Fruit fly (Drosophila melanogaster) whole organism, embryonic: Measurements from ENCODE around the gene HP1b.

Experiments used
- B-H2 ChIP-seq: fragments of 200-800 bp; sonication (Bioruptor generic); optimal IDR thresholded peaks from 2 replicates; lab custom pipeline; 2018; ENCODE audit warnings: missing biosample characterization, mild to moderate bottlenecking, missing genetic modification characterization
- CG10147 ChIP-seq: fragments of 200-800 bp; sonication (Bioruptor generic); optimal IDR thresholded peaks from 2 replicates; lab custom pipeline; 2019; ENCODE audit warnings: missing biosample characterization, mild to moderate bottlenecking, missing genetic modification characterization, moderate library complexity
- CG10209 ChIP-seq: fragments of 200-800 bp; sonication (Bioruptor generic); optimal IDR thresholded peaks from 3 replicates; lab custom pipeline; 2017; ENCODE audit warnings: missing biosample characterization, mild to moderate bottlenecking, missing genetic modification characterization, missing genetic modification reagents
- CG10366 ChIP-seq: fragments of 200-800 bp; sonication (Bioruptor generic); IDR thresholded peaks from 2 replicates; pipeline ENCODE4 v1.3.6; 2022; ENCODE audit warnings: missing biosample characterization, missing genetic modification characterization
- CG10979 ChIP-seq: fragments of 200-800 bp; sonication (Bioruptor generic); optimal IDR thresholded peaks from 2 replicates; lab custom pipeline; 2018; ENCODE audit warnings: missing biosample characterization, mild to moderate bottlenecking, missing genetic modification characterization, moderate library complexity
- CG11398 ChIP-seq: fragments of 200-800 bp; sonication (Bioruptor generic); optimal IDR thresholded peaks from 2 replicates; lab custom pipeline; 2016; ENCODE audit warnings: missing biosample characterization, missing genetic modification characterization
- CG11723 ChIP-seq: fragments of 200-800 bp; sonication (Bioruptor generic); optimal IDR thresholded peaks from 2 replicates; lab custom pipeline; 2017; ENCODE audit warnings: missing biosample characterization, mild to moderate bottlenecking, missing genetic modification characterization
- CG12219 ChIP-seq: fragments of 200-800 bp; sonication (Bioruptor generic); optimal IDR thresholded peaks from 3 replicates; lab custom pipeline; 2018; ENCODE audit warnings: missing biosample characterization, mild to moderate bottlenecking, missing genetic modification characterization
- CG12236 ChIP-seq: fragments of 200-800 bp; sonication (Bioruptor generic); optimal IDR thresholded peaks from 2 replicates; lab custom pipeline; 2016; ENCODE audit warnings: missing biosample characterization, missing genetic modification characterization
- CG12659 ChIP-seq: fragments of 200-800 bp; sonication (Bioruptor generic); optimal IDR thresholded peaks from 3 replicates; lab custom pipeline; 2017; ENCODE audit warnings: mild to moderate bottlenecking, missing biosample characterization, missing genetic modification reagents, missing genetic modification characterization
- CG13287 ChIP-seq: fragments of 200-800 bp; sonication (Bioruptor generic); IDR thresholded peaks from 2 replicates; pipeline ENCODE4 v1.3.6; 2022; ENCODE audit warnings: missing biosample characterization, missing genetic modification characterization; ENCODE audit not compliant: partially characterized antibody
- CG13296 ChIP-seq: fragments of 200-800 bp; sonication (Bioruptor generic); optimal IDR thresholded peaks from 3 replicates; lab custom pipeline; 2018; ENCODE audit warnings: missing biosample characterization, mild to moderate bottlenecking, missing genetic modification characterization
- CG17385 ChIP-seq: fragments of 200-800 bp; sonication (Bioruptor generic); optimal IDR thresholded peaks from 3 replicates; lab custom pipeline; 2018; ENCODE audit warnings: missing biosample characterization, mild to moderate bottlenecking, missing genetic modification characterization
- CG2129 ChIP-seq: fragments of 200-800 bp; sonication (Bioruptor generic); IDR thresholded peaks from 2 replicates; pipeline ENCODE4 v1.3.6; 2022; ENCODE audit warnings: missing biosample characterization, missing genetic modification characterization; ENCODE audit not compliant: partially characterized antibody
- CG31388 ChIP-seq: fragments of 200-800 bp; sonication (Bioruptor generic); optimal IDR thresholded peaks from 2 replicates; lab custom pipeline; 2016; ENCODE audit warnings: missing biosample characterization, missing genetic modification characterization
- CG7839 ChIP-seq: fragments of 200-800 bp; sonication (Bioruptor generic); optimal IDR thresholded peaks from 3 replicates; lab custom pipeline; 2018; ENCODE audit warnings: missing biosample characterization, mild to moderate bottlenecking, missing genetic modification characterization, moderate library complexity
- CG8359 ChIP-seq: fragments of 200-800 bp; sonication (Bioruptor generic); optimal IDR thresholded peaks from 2 replicates; lab custom pipeline; 2017; ENCODE audit warnings: missing biosample characterization, mild to moderate bottlenecking, missing genetic modification characterization, borderline replicate concordance
- CG8388 ChIP-seq: fragments of 200-800 bp; sonication (Bioruptor generic); optimal IDR thresholded peaks from 2 replicates; lab custom pipeline; 2019; ENCODE audit warnings: missing biosample characterization, mild to moderate bottlenecking, missing genetic modification characterization, moderate library complexity
- CG8478 ChIP-seq: fragments of >200 bp; optimal IDR thresholded peaks from 2 replicates; lab custom pipeline; 2018
- CG9817 ChIP-seq: fragments of 200-800 bp; sonication (Bioruptor generic); optimal IDR thresholded peaks from 2 replicates; lab custom pipeline; 2018; ENCODE audit warnings: missing biosample characterization, mild to moderate bottlenecking, missing genetic modification characterization, moderate library complexity
- CG9932 ChIP-seq: fragments of 200-800 bp; sonication (Bioruptor generic); IDR thresholded peaks from 2 replicates; pipeline ENCODE4 v1.3.6; 2022; ENCODE audit warnings: missing biosample characterization, missing genetic modification characterization
- CTCF ChIP-seq: fragments of 200-800 bp; sonication (Bioruptor generic); optimal IDR thresholded peaks from 2 replicates; lab custom pipeline; 2017; ENCODE audit warnings: missing biosample characterization, mild to moderate bottlenecking, missing genetic modification characterization, moderate library complexity
- Camta ChIP-seq: fragments of 200-800 bp; sonication (Bioruptor generic); optimal IDR thresholded peaks from 2 replicates; lab custom pipeline; 2016; ENCODE audit warnings: missing biosample characterization, missing genetic modification characterization
- CkIIα-i1 ChIP-seq: fragments of 200-800 bp; sonication (Bioruptor generic); IDR thresholded peaks from 2 replicates; pipeline ENCODE4 v1.3.6; 2022; ENCODE audit warnings: missing biosample characterization, missing genetic modification characterization
- D ChIP-seq, 2 experiments: fragments of 200-800 bp in 1 of 2; fragments of >200 bp in 1 of 2; sonication (Bioruptor generic) in 1 of 2; optimal IDR thresholded peaks; 2 replicates in 1 of 2; 3 replicates in 1 of 2; lab custom pipeline; 2017; ENCODE audit warnings: mild to moderate bottlenecking in 1 of 2, missing biosample characterization in 1 of 2, missing genetic modification characterization in 1 of 2, missing genetic modification reagents in 1 of 2
- HLH4C ChIP-seq: fragments of 200-800 bp; sonication (Bioruptor generic); IDR thresholded peaks from 3 replicates; pipeline ENCODE4 v1.3.6; 2022; ENCODE audit warnings: missing biosample characterization, missing genetic modification characterization; ENCODE audit not compliant: partially characterized antibody
- NFAT ChIP-seq: fragments of 200-800 bp; sonication (Bioruptor generic); IDR thresholded peaks from 2 replicates; pipeline ENCODE4 v1.3.6; 2022; ENCODE audit warnings: missing biosample characterization, missing genetic modification characterization
- Nf-YB ChIP-seq: fragments of 200-800 bp; sonication (Bioruptor generic); optimal IDR thresholded peaks from 3 replicates; lab custom pipeline; 2019; ENCODE audit warnings: missing biosample characterization, mild to moderate bottlenecking, missing genetic modification characterization, moderate library complexity
- Sox102F ChIP-seq: fragments of 200-800 bp; sonication (Bioruptor generic); optimal IDR thresholded peaks from 2 replicates; lab custom pipeline; 2018; ENCODE audit warnings: missing biosample characterization, mild to moderate bottlenecking, missing genetic modification characterization, moderate library complexity
- Stat92E ChIP-seq, 3 experiments: fragments of >200 bp in 2 of 3; fragments of 200-800 bp in 1 of 3; sonication (Bioruptor generic) in 1 of 3; optimal IDR thresholded peaks; 2 replicates each; lab custom pipeline; 2017 to 2019; ENCODE audit warnings: missing biosample characterization in 3 of 3, missing genetic modification characterization in 3 of 3, mild to moderate bottlenecking in 1 of 3, moderate library complexity in 1 of 3
- Xbp1 ChIP-seq: fragments of 200-800 bp; sonication (Bioruptor generic); optimal IDR thresholded peaks from 3 replicates; lab custom pipeline; 2016; ENCODE audit warnings: missing biosample characterization, mild to moderate bottlenecking, missing genetic modification characterization
- ato ChIP-seq: fragments of 200-800 bp; sonication (Bioruptor generic); IDR thresholded peaks from 2 replicates; pipeline ENCODE4 v1.3.6; 2022; ENCODE audit warnings: missing biosample characterization, missing genetic modification characterization; ENCODE audit not compliant: partially characterized antibody
- caup ChIP-seq: fragments of 200-800 bp; sonication (Bioruptor generic); optimal IDR thresholded peaks from 3 replicates; lab custom pipeline; 2017; ENCODE audit warnings: missing biosample characterization, mild to moderate bottlenecking, missing genetic modification characterization, moderate library complexity; ENCODE audit not compliant: severe bottlenecking
- crc ChIP-seq: fragments of 200-800 bp; sonication (Bioruptor generic); optimal IDR thresholded peaks from 2 replicates; lab custom pipeline; 2016; ENCODE audit warnings: missing biosample characterization, missing genetic modification characterization
- emc ChIP-seq: fragments of 200-800 bp; sonication (Bioruptor generic); optimal IDR thresholded peaks from 2 replicates; lab custom pipeline; 2016; ENCODE audit warnings: missing biosample characterization, missing genetic modification characterization
- fd3F ChIP-seq: fragments of 200-800 bp; sonication (Bioruptor generic); optimal IDR thresholded peaks from 2 replicates; lab custom pipeline; 2018; ENCODE audit warnings: missing biosample characterization, mild to moderate bottlenecking, missing genetic modification characterization, moderate library complexity
- fd64A ChIP-seq: fragments of 200-800 bp; sonication (Bioruptor generic); optimal IDR thresholded peaks from 3 replicates; lab custom pipeline; 2018; ENCODE audit warnings: missing biosample characterization, mild to moderate bottlenecking, missing genetic modification characterization
- gcm ChIP-seq: fragments of 200-800 bp; sonication (Bioruptor generic); optimal IDR thresholded peaks from 2 replicates; lab custom pipeline; 2019; ENCODE audit warnings: missing biosample characterization, mild to moderate bottlenecking, missing genetic modification characterization, moderate library complexity
- ken ChIP-seq: fragments of 200-800 bp; sonication (Bioruptor generic); IDR thresholded peaks from 3 replicates; pipeline ENCODE4 v1.3.6; 2022; ENCODE audit warnings: missing biosample characterization, missing genetic modification characterization
- lola ChIP-seq, 3 experiments: fragments of >200 bp in 2 of 3; fragments of 200-800 bp in 1 of 3; sonication (Bioruptor generic) in 1 of 3; optimal IDR thresholded peaks; 2 replicates each; lab custom pipeline; 2017 to 2019; ENCODE audit warnings: missing biosample characterization in 3 of 3, missing genetic modification characterization in 3 of 3, mild to moderate bottlenecking in 1 of 3, moderate library complexity in 1 of 3
- maf-S ChIP-seq: fragments of 200-800 bp; sonication (Bioruptor generic); optimal IDR thresholded peaks from 2 replicates; lab custom pipeline; 2016; ENCODE audit warnings: missing biosample characterization, missing genetic modification characterization
- odd ChIP-seq: fragments of 200-800 bp; sonication (Bioruptor generic); optimal IDR thresholded peaks from 2 replicates; lab custom pipeline; 2017; ENCODE audit warnings: missing biosample characterization, mild to moderate bottlenecking, missing genetic modification characterization
- pb ChIP-seq: fragments of 200-800 bp; sonication (Bioruptor generic); optimal IDR thresholded peaks from 3 replicates; lab custom pipeline; 2016; ENCODE audit warnings: missing biosample characterization, missing genetic modification characterization
- row ChIP-seq: fragments of 200-800 bp; sonication (Bioruptor generic); IDR thresholded peaks from 3 replicates; pipeline ENCODE4 v1.3.6; 2022; ENCODE audit warnings: missing biosample characterization, missing genetic modification characterization
- shn ChIP-seq: fragments of 200-800 bp; sonication (Bioruptor generic); optimal IDR thresholded peaks from 3 replicates; lab custom pipeline; 2016; ENCODE audit warnings: missing biosample characterization, missing genetic modification characterization
- ttk ChIP-seq: fragments of 200-800 bp; sonication (Bioruptor generic); IDR thresholded peaks from 2 replicates; pipeline ENCODE4 v2.1.2; 2022; ENCODE audit warnings: missing biosample characterization, missing genetic modification characterization
- tup ChIP-seq: fragments of 200-800 bp; sonication (Bioruptor generic); optimal IDR thresholded peaks from 2 replicates; lab custom pipeline; 2016; ENCODE audit warnings: missing biosample characterization, mild to moderate bottlenecking, missing genetic modification characterization, moderate library complexity
- z ChIP-seq: fragments of 200-800 bp; sonication (Bioruptor generic); IDR thresholded peaks from 3 replicates; pipeline ENCODE4 v1.3.6; 2022; ENCODE audit warnings: missing biosample characterization, missing genetic modification characterization

HP1b gene

DNA sequence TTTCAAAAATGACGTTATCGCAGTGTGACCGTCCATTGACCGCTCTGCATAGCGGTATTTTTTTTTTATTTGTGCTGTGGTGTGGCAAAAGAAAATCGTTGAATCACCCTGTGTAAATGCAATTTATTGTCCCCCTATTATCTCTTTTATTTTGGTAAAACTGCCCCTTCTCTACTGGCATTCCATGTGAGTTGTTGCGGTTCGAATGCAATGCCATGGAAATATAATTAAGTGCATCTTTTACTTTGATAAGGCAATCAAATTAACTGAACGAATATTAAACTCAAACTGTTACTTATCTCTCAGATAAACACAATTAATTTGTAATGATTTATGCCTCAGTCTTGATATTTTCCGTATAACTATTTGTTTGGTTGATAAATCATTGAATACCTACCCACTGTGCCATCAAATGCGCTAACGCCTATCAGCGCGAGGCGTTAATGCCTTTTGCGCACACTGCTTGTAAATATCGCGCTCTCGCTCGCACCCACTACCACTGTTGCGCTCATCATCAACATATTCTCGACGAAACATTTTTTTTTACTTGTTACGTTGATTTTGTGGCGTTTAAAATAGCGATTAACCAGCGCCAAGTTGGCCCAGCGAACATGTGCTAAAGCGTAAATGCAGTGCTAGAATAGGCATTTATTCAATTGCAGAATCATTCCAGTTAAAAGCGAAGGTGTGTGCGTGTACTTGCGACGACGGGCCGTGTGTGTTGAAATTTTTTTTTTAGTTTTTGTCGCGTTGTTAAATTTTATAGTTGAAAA is 28.4 kb downstream of the HP1b start (continued):
- peak in 1 of 3 experiments; percentile 53 for TF ChIP-seq lola (GFP tag; optimal IDR thresholded peaks at IDR 0.05; lab: Kevin White, UChicago)
- TF ChIP-seq crc (GFP tag; lab: Kevin White, UChicago): no peak
- TF ChIP-seq CG8478: peak; percentile 16
- TF ChIP-seq CG12236 (GFP tag; lab: Kevin White, UChicago): peak; percentile 40
- TF ChIP-seq HLH4C (GFP tag; lab: Robert Waterston, UW): no peak
- no peak for TF ChIP-seq ato
- no peak for TF ChIP-seq CTCF
- TF ChIP-seq CG12219 (GFP tag; lab: Kevin White, UChicago): no peak
- TF ChIP-seq CG7839 (tag; lab: Kevin White, UChicago): peak; percentile 69
- peak; percentile 4 for TF ChIP-seq emc (GFP tag; lab: Kevin White, UChicago)
- peak; percentile 20 for TF ChIP-seq Nf-YB (GFP tag; lab: Kevin White, UChicago)
- TF ChIP-seq odd: no peak
- TF ChIP-seq tup: no peak
- no peak for TF ChIP-seq CG11723 (GFP tag; lab: Kevin White, UChicago)
- peak; percentile 80 for TF ChIP-seq row (GFP tag; lab: Robert Waterston, UW)
- peak; percentile 44 for TF ChIP-seq CG10979 (tag; lab: Kevin White, UChicago)
- TF ChIP-seq ken (GFP tag; lab: Robert Waterston, UW): no peak
- TF ChIP-seq Sox102F (GFP tag; lab: Kevin White, UChicago): no peak
- TF ChIP-seq pb (GFP tag; lab: Kevin White, UChicago): peak; percentile 50
- TF ChIP-seq CG8388 (GFP tag; lab: Kevin White, UChicago): peak; percentile 47
- no peak for TF ChIP-seq caup (GFP tag; lab: Kevin White, UChicago)
- TF ChIP-seq CG9932 (GFP tag; lab: Robert Waterston, UW): peak; percentile 58
- TF ChIP-seq fd64A: no peak
- no peak for TF ChIP-seq z (GFP tag; lab: Robert Waterston, UW)
- TF ChIP-seq Camta: peak; percentile 53
- no peak for TF ChIP-seq Stat92E (GFP tag; optimal IDR thresholded peaks at IDR 0.05; lab: Kevin White, UChicago)
- TF ChIP-seq CG13287 (GFP tag; lab: Robert Waterston, UW): no peak
- TF ChIP-seq D (optimal IDR thresholded peaks at IDR 0.05; lab: Kevin White, UChicago): no peak
- TF ChIP-seq D (GFP tag; optimal IDR thresholded peaks at IDR 0.05; lab: Kevin White, UChicago): peak; percentile 27
- peak; percentile 72 for TF ChIP-seq shn (GFP tag; lab: Kevin White, UChicago)
- TF ChIP-seq gcm: peak; percentile 17
- TF ChIP-seq NFAT: no peak
- peak; percentile 68 for TF ChIP-seq CG12659
- no peak for TF ChIP-seq B-H2
- TF ChIP-seq CG10209 (GFP tag; lab: Kevin White, UChicago): peak; percentile 58
- peak; percentile 43; the same call in 1 of the 2 replicates for TF ChIP-seq CG10366
- TF ChIP-seq maf-S (GFP tag; lab: Kevin White, UChicago): peak; percentile 52
- TF ChIP-seq ttk (GFP tag; lab: Robert Waterston, UW): peak; percentile 22; the same call in 1 of the 2 replicates
- TF ChIP-seq CG13296: peak; percentile 6
- TF ChIP-seq CkIIα-i1 (GFP tag; lab: Robert Waterston, UW): no peak
- no peak for TF ChIP-seq CG11398 (GFP tag; lab: Kevin White, UChicago)
- no peak for TF ChIP-seq CG31388 (GFP tag; lab: Kevin White, UChicago)
- peak; percentile 61 for TF ChIP-seq Xbp1 (GFP tag; lab: Kevin White, UChicago)
- peak; percentile 36 for TF ChIP-seq CG17385 (GFP tag; lab: Kevin White, UChicago)
- TF ChIP-seq CG10147: peak; percentile 15
- TF ChIP-seq CG9817 (tag; lab: Kevin White, UChicago): peak; percentile 38
- no peak for TF ChIP-seq CG2129 (GFP tag; lab: Robert Waterston, UW)
- TF ChIP-seq CG8359 (GFP tag; lab: Kevin White, UChicago): no peak
- peak; percentile 18 for TF ChIP-seq fd3F (GFP tag; lab: Kevin White, UChicago)
